Worm (Caenorhabditis elegans): ENCODE measurements around the gene C07H6.2.

DNA sequence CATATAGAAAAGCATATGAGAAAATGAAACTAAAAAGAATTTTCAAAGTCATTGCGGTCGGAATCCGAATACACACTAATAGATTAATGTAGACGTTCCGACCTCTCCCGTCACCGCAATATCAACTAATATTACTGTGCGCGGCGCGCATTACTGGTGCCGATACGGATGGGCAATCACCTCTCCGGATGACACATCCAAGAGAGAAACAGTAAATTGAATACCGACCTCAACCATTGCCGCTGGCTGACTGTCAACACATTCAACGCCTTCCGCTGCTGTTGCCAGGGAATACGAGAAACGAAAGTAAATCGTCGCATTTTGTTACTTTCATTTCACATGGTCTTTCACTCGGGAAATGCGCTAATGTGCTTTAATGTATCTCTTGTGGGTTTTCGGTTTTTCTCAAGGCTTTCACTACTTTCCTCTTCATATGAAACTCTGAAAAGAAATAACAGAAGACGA lies 25.9 kb upstream of the C07H6.2 start:
- no peak for TF ChIP-seq ztf-29 (GFP tag; IDR thresholded peaks at IDR 0.05)
- no peak for TF ChIP-seq cog-1 (tag; optimal IDR thresholded peaks at IDR 0.05)
- TF ChIP-seq flt-1 (GFP tag; IDR thresholded peaks at IDR 0.05), result peak; percentile 78
- TF ChIP-seq klf-2 (GFP tag; conservative IDR thresholded peaks at IDR 0.05), result no peak
- TF ChIP-seq ref-1 (GFP tag; conservative IDR thresholded peaks at IDR 0.05), result no peak
- no peak for TF ChIP-seq T22C8.4 (GFP tag; IDR thresholded peaks at IDR 0.05)
- no peak for TF ChIP-seq ztf-23 (GFP tag; IDR thresholded peaks at IDR 0.05)
- TF ChIP-seq med-1 (GFP tag; optimal IDR thresholded peaks at IDR 0.05; ENCODE audit: insufficient read depth), result no peak
